Fruit fly (Drosophila melanogaster) whole organism, prepupa: Measurements from ENCODE around the gene Dus2.

Experiments
- CG11294 ChIP-seq: fragments of 200-800 bp; sonication (Bioruptor generic); IDR thresholded peaks from 2 replicates; pipeline ENCODE4 v1.3.6; 2022; ENCODE audit warnings: missing biosample characterization, missing genetic modification characterization
- CG4318 ChIP-seq: fragments of 200-800 bp; sonication (Bioruptor generic); optimal IDR thresholded peaks from 3 replicates; lab custom pipeline; 2017; ENCODE audit warnings: missing biosample characterization, mild to moderate bottlenecking, missing genetic modification characterization
- Eip75B ChIP-seq: fragments of 200-800 bp; sonication (Bioruptor generic); optimal IDR thresholded peaks from 3 replicates; lab custom pipeline; 2016; ENCODE audit warnings: missing biosample characterization, missing genetic modification characterization
- Eip78C ChIP-seq: fragments of 200-800 bp; sonication (Bioruptor generic); peaks from one replicate; lab custom pipeline; 2016; ENCODE audit warnings: missing biosample characterization, missing genetic modification characterization
- Ets21C ChIP-seq: fragments of 200-800 bp; sonication (Bioruptor generic); optimal IDR thresholded peaks from 3 replicates; lab custom pipeline; 2016; ENCODE audit warnings: missing biosample characterization, missing genetic modification characterization
- Met ChIP-seq: fragments of 200-800 bp; sonication (Bioruptor generic); optimal IDR thresholded peaks from 3 replicates; lab custom pipeline; 2016; ENCODE audit warnings: missing biosample characterization, missing genetic modification characterization
- Sox14 ChIP-seq: fragments of 200-800 bp; sonication (Bioruptor generic); optimal IDR thresholded peaks from 3 replicates; lab custom pipeline; 2016; ENCODE audit warnings: missing biosample characterization, missing genetic modification characterization
- fd59A ChIP-seq: fragments of 200-800 bp; sonication (Bioruptor generic); optimal IDR thresholded peaks from 2 replicates; lab custom pipeline; 2017; ENCODE audit warnings: missing biosample characterization, mild to moderate bottlenecking, missing genetic modification characterization, missing genetic modification reagents
- net ChIP-seq: fragments of 200-800 bp; sonication (Bioruptor generic); optimal IDR thresholded peaks from 3 replicates; lab custom pipeline; 2016; ENCODE audit warnings: missing biosample characterization, missing genetic modification characterization
- topi ChIP-seq: fragments of 200-800 bp; sonication (Bioruptor generic); optimal IDR thresholded peaks from 3 replicates; lab custom pipeline; 2016; ENCODE audit warnings: missing biosample characterization, missing genetic modification characterization

DNA sequence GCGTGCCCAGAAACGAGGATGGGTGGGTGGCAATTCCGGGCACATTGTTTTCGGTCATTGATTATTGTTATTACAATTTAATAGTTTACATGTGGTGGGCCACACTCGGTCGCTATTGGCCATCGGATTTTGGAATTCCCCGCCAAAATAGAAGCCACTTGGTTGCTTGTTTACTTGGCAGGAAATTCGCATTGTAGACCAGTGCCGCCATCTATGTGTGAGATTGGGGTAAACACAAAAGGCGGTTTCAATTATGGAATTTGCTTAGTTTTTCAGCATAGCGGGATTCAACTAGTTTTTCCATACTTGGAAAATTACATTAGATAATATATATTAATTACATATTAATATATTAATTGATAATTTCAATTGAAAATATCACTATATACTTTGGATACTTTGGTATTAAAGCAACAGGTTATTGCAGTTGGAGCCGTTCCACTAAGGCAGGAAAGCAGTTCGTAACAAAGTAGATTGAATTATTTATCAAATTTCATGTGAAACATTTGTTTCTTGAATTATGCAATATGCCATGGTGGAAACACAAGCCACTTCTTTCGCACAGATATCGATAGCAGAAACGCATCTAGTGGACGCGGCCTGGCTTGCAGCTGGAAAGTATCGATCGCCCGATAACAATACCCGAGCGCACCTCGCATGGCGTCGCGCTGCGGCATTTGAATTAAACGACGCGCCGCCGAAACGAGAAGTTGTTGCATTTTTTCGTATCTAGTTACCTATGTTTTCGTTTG lies 9.4 kb downstream of the Dus2 start, which contains the start of gene mud:
- TF ChIP-seq CG11294 (GFP tag; lab: Robert Waterston, UW), result no peak
- TF ChIP-seq topi (GFP tag; lab: Kevin White, UChicago), result no peak
- TF ChIP-seq Sox14 (GFP tag; lab: Kevin White, UChicago), result no peak
- no peak for TF ChIP-seq CG4318 (GFP tag; lab: Kevin White, UChicago)
- no peak for TF ChIP-seq Ets21C (GFP tag; lab: Kevin White, UChicago)
- no peak for TF ChIP-seq net
- no peak for TF ChIP-seq fd59A
- TF ChIP-seq Eip78C (GFP tag; lab: Kevin White, UChicago), result no peak
- TF ChIP-seq Eip75B (GFP tag; lab: Kevin White, UChicago), result no peak
- no peak for TF ChIP-seq Met
